Fruit fly (Drosophila melanogaster): ENCODE measurements around the gene CG42680.
A peak's percentile ranks its signal among the peaks of the same experiment; 100 is the strongest.

Gene CG42680

dm6 chr2L:14614897-14615602 is 27.0 kb upstream of the CG42680 start, which contains the start of the genes Adh and Adhr:
Gene Adh, plus strand, starts transcription at chr2L:14615552.
Gene Adhr, plus strand, starts transcription at chr2L:14615552.
- peak; percentile 61 for TF ChIP-seq Asciz (GFP tag; optimal IDR thresholded peaks at IDR 0.05)
- TF ChIP-seq CG2120 (GFP tag; optimal IDR thresholded peaks at IDR 0.05), result peak; percentile 89
- peak; percentile 69 for TF ChIP-seq D19A (tag; optimal IDR thresholded peaks at IDR 0.05)
- TF ChIP-seq CG16813 (GFP tag; IDR thresholded peaks at IDR 0.05; ENCODE audit: partially characterized antibody), result no peak
- TF ChIP-seq CG18476 (GFP tag; optimal IDR thresholded peaks at IDR 0.05), result peak; percentile 60
- peak; percentile 61 for TF ChIP-seq Nf-YC (tag; optimal IDR thresholded peaks at IDR 0.05)
- TF ChIP-seq CG7745 (tag; optimal IDR thresholded peaks at IDR 0.05), result no peak
- TF ChIP-seq CG3281 (GFP tag; optimal IDR thresholded peaks at IDR 0.05), result peak; percentile 86
- peak; percentile 46; the same call in 1 of the 2 replicates for TF ChIP-seq CG4404 (GFP tag; IDR thresholded peaks at IDR 0.05)
- TF ChIP-seq CG6791 (GFP tag; IDR thresholded peaks at IDR 0.05; ENCODE audit: partially characterized antibody), result no peak
- TF ChIP-seq grn (GFP tag; optimal IDR thresholded peaks at IDR 0.05), result no peak
- no peak for TF ChIP-seq pan (optimal IDR thresholded peaks at IDR 0.05)
- TF ChIP-seq pan (GFP tag; optimal IDR thresholded peaks at IDR 0.05 in 1 of 2, IDR thresholded peaks at IDR 0.05 in 1 of 2), result peak in 1 of 2 experiments; percentile 69
- TF ChIP-seq corto (GFP tag; optimal IDR thresholded peaks at IDR 0.05), result no peak
- no peak for TF ChIP-seq gcm2 (GFP tag; optimal IDR thresholded peaks at IDR 0.05)
- peak; percentile 61 for TF ChIP-seq nerfin-1 (tag; optimal IDR thresholded peaks at IDR 0.05)
- TF ChIP-seq Oaz (GFP tag; IDR thresholded peaks at IDR 0.05), result no peak
- peak; percentile 46 for TF ChIP-seq CG18764 (GFP tag; optimal IDR thresholded peaks at IDR 0.05)
- TF ChIP-seq zf30C (GFP tag; optimal IDR thresholded peaks at IDR 0.05), result peak; percentile 27
- TF ChIP-seq Bteb2 (GFP tag; optimal IDR thresholded peaks at IDR 0.05), result peak; percentile 84
- no peak for TF ChIP-seq Opbp (GFP tag; IDR thresholded peaks at IDR 0.05; ENCODE audit: partially characterized antibody)
- TF ChIP-seq mirr (GFP tag; optimal IDR thresholded peaks at IDR 0.05), result no peak
- TF ChIP-seq pfk (GFP tag; optimal IDR thresholded peaks at IDR 0.05), result no peak
- peak; percentile 85 for TF ChIP-seq Ssrp (tag; optimal IDR thresholded peaks at IDR 0.05)
- peak; percentile 73 for TF ChIP-seq tio (GFP tag; optimal IDR thresholded peaks at IDR 0.05)
- peak; percentile 44; the same call in 1 of the 2 replicates for TF ChIP-seq CG14441 (GFP tag; IDR thresholded peaks at IDR 0.05)
- TF ChIP-seq zfh2 (GFP tag; optimal IDR thresholded peaks at IDR 0.05), result peak; percentile 35
- peak; percentile 54 to 71 for TF ChIP-seq dpn (GFP tag; optimal IDR thresholded peaks at IDR 0.05)
- no peak for TF ChIP-seq knrl (GFP tag; IDR thresholded peaks at IDR 0.05; ENCODE audit: partially characterized antibody)
- no peak for TF ChIP-seq fd64A (GFP tag; optimal IDR thresholded peaks at IDR 0.05)
- TF ChIP-seq Chrac-16 (GFP tag; optimal IDR thresholded peaks at IDR 0.05), result peak; percentile 70
- peak; percentile 10 for TF ChIP-seq CG12071 (GFP tag; optimal IDR thresholded peaks at IDR 0.05)
- TF ChIP-seq PHDP (tag; optimal IDR thresholded peaks at IDR 0.05), result peak; percentile 89
- peak; percentile 61 for TF ChIP-seq CG6813 (GFP tag; optimal IDR thresholded peaks at IDR 0.05)
- TF ChIP-seq dimm (GFP tag; IDR thresholded peaks at IDR 0.05), result no peak
- TF ChIP-seq CG16863 (GFP tag; optimal IDR thresholded peaks at IDR 0.05), result peak; percentile 20
- TF ChIP-seq CG10366 (GFP tag; IDR thresholded peaks at IDR 0.05), result peak; percentile 58
- TF ChIP-seq tna (GFP tag; IDR thresholded peaks at IDR 0.05; ENCODE audit: partially characterized antibody), result no peak
- TF ChIP-seq CG14014 (GFP tag; IDR thresholded peaks at IDR 0.05), result peak; percentile 71
- TF ChIP-seq CG3995 (GFP tag; optimal IDR thresholded peaks at IDR 0.05), result peak; percentile 31
- TF ChIP-seq CG13123 (GFP tag; optimal IDR thresholded peaks at IDR 0.05), result no peak
- peak; percentile 20 for TF ChIP-seq ftz-f1 (GFP tag; optimal IDR thresholded peaks at IDR 0.05)
- TF ChIP-seq Dek (tag; optimal IDR thresholded peaks at IDR 0.05), result peak; percentile 78
- TF ChIP-seq CG7928 (GFP tag; optimal IDR thresholded peaks at IDR 0.05), result peak; percentile 42
- TF ChIP-seq cg (GFP tag; optimal IDR thresholded peaks at IDR 0.05), result no peak
- no peak for TF ChIP-seq Elba2 (GFP tag; optimal IDR thresholded peaks at IDR 0.05)
- TF ChIP-seq CG15601 (tag; optimal IDR thresholded peaks at IDR 0.05), result peak; percentile 4
- TF ChIP-seq wek (GFP tag; optimal IDR thresholded peaks at IDR 0.05), result no peak
- TF ChIP-seq Ets97D (GFP tag; optimal IDR thresholded peaks at IDR 0.05), result no peak
